Fruit fly (Drosophila melanogaster) whole organism, embryonic: ENCODE results near the gene toe.

Experiments
- CG10267 ChIP-seq: fragments of 200-800 bp; sonication (Bioruptor generic); optimal IDR thresholded peaks from 2 replicates; lab custom pipeline; 2018; ENCODE audit warnings: missing biosample characterization, mild to moderate bottlenecking, missing genetic modification characterization, moderate library complexity
- CG10543 ChIP-seq: fragments of 200-800 bp; sonication (Bioruptor generic); optimal IDR thresholded peaks from 3 replicates; lab custom pipeline; 2017; ENCODE audit warnings: missing biosample characterization, mild to moderate bottlenecking, missing genetic modification characterization, moderate library complexity
- CG10979 ChIP-seq: fragments of 200-800 bp; sonication (Bioruptor generic); optimal IDR thresholded peaks from 2 replicates; lab custom pipeline; 2018; ENCODE audit warnings: missing biosample characterization, mild to moderate bottlenecking, missing genetic modification characterization, moderate library complexity
- CG12299 ChIP-seq: fragments of 200-800 bp; sonication (Bioruptor generic); optimal IDR thresholded peaks from 2 replicates; lab custom pipeline; 2018; ENCODE audit warnings: missing biosample characterization, mild to moderate bottlenecking, missing genetic modification characterization
- CG12391 ChIP-seq: fragments of 200-800 bp; sonication (Bioruptor generic); optimal IDR thresholded peaks from 3 replicates; lab custom pipeline; 2018; ENCODE audit warnings: missing biosample characterization, mild to moderate bottlenecking, missing genetic modification characterization, moderate library complexity
- CG14710 ChIP-seq: fragments of 200-800 bp; sonication (Bioruptor generic); optimal IDR thresholded peaks from 3 replicates; lab custom pipeline; 2019; ENCODE audit warnings: missing biosample characterization, mild to moderate bottlenecking, missing genetic modification characterization, moderate library complexity
- CG16815 ChIP-seq: fragments of 200-800 bp; sonication (Bioruptor generic); optimal IDR thresholded peaks from 3 replicates; lab custom pipeline; 2017; ENCODE audit warnings: missing biosample characterization, mild to moderate bottlenecking, missing genetic modification characterization
- CG18262 ChIP-seq: fragments of 200-800 bp; optimal IDR thresholded peaks from 3 replicates; lab custom pipeline; 2019; ENCODE audit warnings: missing biosample characterization, mild to moderate bottlenecking, missing genetic modification characterization, moderate library complexity
- CG2712 ChIP-seq: fragments of 200-800 bp; optimal IDR thresholded peaks from 3 replicates; lab custom pipeline; 2019; ENCODE audit warnings: missing biosample characterization, mild to moderate bottlenecking, missing genetic modification characterization, moderate library complexity
- CG31441 ChIP-seq: fragments of 200-800 bp; sonication (Bioruptor generic); IDR thresholded peaks from 2 replicates; pipeline ENCODE4 v1.3.6; 2022; ENCODE audit warnings: missing biosample characterization, missing genetic modification characterization
- CG33213 ChIP-seq: fragments of 200-800 bp; sonication (Bioruptor generic); optimal IDR thresholded peaks from 3 replicates; lab custom pipeline; 2016; ENCODE audit warnings: missing biosample characterization, missing genetic modification characterization
- CG33557 ChIP-seq: fragments of 200-800 bp; sonication (Bioruptor generic); optimal IDR thresholded peaks from 2 replicates; lab custom pipeline; 2019; ENCODE audit warnings: missing biosample characterization, mild to moderate bottlenecking, missing genetic modification characterization, moderate library complexity
- CG4360 ChIP-seq: fragments of 200-800 bp; sonication (Bioruptor generic); IDR thresholded peaks from 2 replicates; pipeline ENCODE4 v1.3.6; 2022; ENCODE audit warnings: missing biosample characterization, missing genetic modification characterization
- CG43689 ChIP-seq: fragments of 200-800 bp; sonication (Bioruptor generic); IDR thresholded peaks from 2 replicates; pipeline ENCODE4 v1.3.6; 2022; ENCODE audit warnings: missing biosample characterization, missing genetic modification characterization
- CG4404 ChIP-seq: fragments of 200-800 bp; sonication (Bioruptor generic); IDR thresholded peaks from 2 replicates; pipeline ENCODE4 v1.3.6; 2022; ENCODE audit warnings: missing biosample characterization, missing genetic modification characterization
- CG7839 ChIP-seq: fragments of 200-800 bp; sonication (Bioruptor generic); optimal IDR thresholded peaks from 3 replicates; lab custom pipeline; 2018; ENCODE audit warnings: missing biosample characterization, mild to moderate bottlenecking, missing genetic modification characterization, moderate library complexity
- CG8924 ChIP-seq: fragments of 200-800 bp; optimal IDR thresholded peaks from 3 replicates; lab custom pipeline; 2019; ENCODE audit warnings: missing biosample characterization, mild to moderate bottlenecking, missing genetic modification characterization, moderate library complexity
- Eip74EF ChIP-seq, 2 experiments: fragments of 200-800 bp in 1 of 2; fragments of >200 bp in 1 of 2; sonication (Bioruptor generic) in 1 of 2; optimal IDR thresholded peaks; 2 replicates each; lab custom pipeline; 2017 to 2019; ENCODE audit warnings: missing biosample characterization in 2 of 2, missing genetic modification characterization in 2 of 2, mild to moderate bottlenecking in 1 of 2, moderate library complexity in 1 of 2
- HHEX ChIP-seq: fragments of 200-800 bp; sonication (Bioruptor generic); optimal IDR thresholded peaks from 3 replicates; lab custom pipeline; 2017; ENCODE audit warnings: missing biosample characterization, mild to moderate bottlenecking, missing genetic modification characterization, missing genetic modification reagents
- Hey ChIP-seq: fragments of 200-800 bp; sonication (Bioruptor generic); optimal IDR thresholded peaks from 3 replicates; lab custom pipeline; 2018; ENCODE audit warnings: missing biosample characterization, mild to moderate bottlenecking, missing genetic modification characterization
- Lim3 ChIP-seq: fragments of 200-800 bp; sonication (Bioruptor generic); IDR thresholded peaks from 2 replicates; pipeline ENCODE4 v1.3.6; 2022; ENCODE audit warnings: missing biosample characterization, missing genetic modification characterization
- Myb ChIP-seq: fragments of 200-800 bp; sonication (Bioruptor generic); optimal IDR thresholded peaks from 2 replicates; lab custom pipeline; 2016; ENCODE audit warnings: missing biosample characterization, missing genetic modification characterization
- Nf-YB ChIP-seq: fragments of 200-800 bp; sonication (Bioruptor generic); optimal IDR thresholded peaks from 3 replicates; lab custom pipeline; 2019; ENCODE audit warnings: missing biosample characterization, mild to moderate bottlenecking, missing genetic modification characterization, moderate library complexity
- Nf-YC ChIP-seq: fragments of 200-800 bp; optimal IDR thresholded peaks from 3 replicates; lab custom pipeline; 2019; ENCODE audit warnings: missing biosample characterization, mild to moderate bottlenecking, missing genetic modification characterization, moderate library complexity
- Ssrp ChIP-seq: fragments of 200-800 bp; sonication (Bioruptor generic); optimal IDR thresholded peaks from 2 replicates; lab custom pipeline; 2018; ENCODE audit warnings: missing biosample characterization, mild to moderate bottlenecking, missing genetic modification characterization, moderate library complexity
- ara ChIP-seq: fragments of 200-800 bp; sonication (Bioruptor generic); IDR thresholded peaks from 2 replicates; pipeline ENCODE4 v1.3.6; 2022; ENCODE audit warnings: missing biosample characterization, missing genetic modification characterization
- crp ChIP-seq, 2 experiments: fragments of 200-800 bp; sonication (Bioruptor generic); optimal IDR thresholded peaks; 2 replicates in 1 of 2; 3 replicates in 1 of 2; lab custom pipeline; 2017; ENCODE audit warnings: missing biosample characterization in 2 of 2, missing genetic modification characterization in 2 of 2, mild to moderate bottlenecking in 1 of 2, moderate library complexity in 1 of 2
- dmrt11E ChIP-seq: fragments of 200-800 bp; sonication (Bioruptor generic); optimal IDR thresholded peaks from 3 replicates; lab custom pipeline; 2018; ENCODE audit warnings: missing biosample characterization, mild to moderate bottlenecking, missing genetic modification characterization, moderate library complexity
- ewg ChIP-seq: fragments of 200-800 bp; sonication (Bioruptor generic); optimal IDR thresholded peaks from 3 replicates; lab custom pipeline; 2017; ENCODE audit warnings: mild to moderate bottlenecking, missing biosample characterization, missing genetic modification reagents, missing genetic modification characterization
- gem ChIP-seq: fragments of 200-800 bp; sonication (Bioruptor generic); optimal IDR thresholded peaks from 2 replicates; lab custom pipeline; 2019; ENCODE audit warnings: missing biosample characterization, mild to moderate bottlenecking, missing genetic modification characterization, moderate library complexity
- gfzf ChIP-seq: fragments of 200-800 bp; sonication (Bioruptor generic); optimal IDR thresholded peaks from 2 replicates; lab custom pipeline; 2016; ENCODE audit warnings: missing biosample characterization, mild to moderate bottlenecking, missing genetic modification characterization, moderate library complexity
- gro ChIP-seq: fragments of 200-800 bp; sonication (Bioruptor generic); optimal IDR thresholded peaks from 2 replicates; lab custom pipeline; 2016; ENCODE audit warnings: missing biosample characterization, missing genetic modification characterization
- ham ChIP-seq: fragments of 200-800 bp; sonication (Bioruptor generic); IDR thresholded peaks from 2 replicates; pipeline ENCODE4 v1.3.6; 2022; ENCODE audit warnings: missing biosample characterization, missing genetic modification characterization
- jigr1 ChIP-seq: fragments of 200-800 bp; sonication (Bioruptor generic); IDR thresholded peaks from 3 replicates; pipeline ENCODE4 v1.3.6; 2022; ENCODE audit warnings: missing biosample characterization, missing genetic modification characterization
- kay ChIP-seq: fragments of 200-800 bp; sonication (Bioruptor generic); optimal IDR thresholded peaks from 2 replicates; lab custom pipeline; 2016; ENCODE audit warnings: missing biosample characterization, missing genetic modification characterization
- lab ChIP-seq: fragments of 200-800 bp; sonication (Bioruptor generic); optimal IDR thresholded peaks from 3 replicates; lab custom pipeline; 2017; ENCODE audit warnings: missing biosample characterization, missing genetic modification characterization, mild to moderate bottlenecking, moderate library complexity, missing genetic modification reagents
- lola ChIP-seq, 3 experiments: fragments of >200 bp in 2 of 3; fragments of 200-800 bp in 1 of 3; sonication (Bioruptor generic) in 1 of 3; optimal IDR thresholded peaks; 2 replicates each; lab custom pipeline; 2017 to 2019; ENCODE audit warnings: missing biosample characterization in 3 of 3, missing genetic modification characterization in 3 of 3, mild to moderate bottlenecking in 1 of 3, moderate library complexity in 1 of 3
- nmo ChIP-seq: fragments of 200-800 bp; sonication (Bioruptor generic); optimal IDR thresholded peaks from 2 replicates; lab custom pipeline; 2018; ENCODE audit warnings: missing biosample characterization, mild to moderate bottlenecking, missing genetic modification characterization, moderate library complexity
- pb ChIP-seq: fragments of 200-800 bp; sonication (Bioruptor generic); optimal IDR thresholded peaks from 3 replicates; lab custom pipeline; 2016; ENCODE audit warnings: missing biosample characterization, missing genetic modification characterization
- peb ChIP-seq: fragments of 200-800 bp; sonication (Bioruptor generic); IDR thresholded peaks from 2 replicates; pipeline ENCODE4 v1.3.6; 2022; ENCODE audit warnings: missing biosample characterization, missing genetic modification characterization
- pita ChIP-seq: fragments of 200-800 bp; sonication (Bioruptor generic); optimal IDR thresholded peaks from 2 replicates; lab custom pipeline; 2017; ENCODE audit warnings: missing biosample characterization, mild to moderate bottlenecking, missing genetic modification characterization
- prd ChIP-seq, 3 experiments: fragments of >200 bp in 2 of 3; fragments of 200-800 bp in 1 of 3; sonication (Bioruptor generic) in 1 of 3; optimal IDR thresholded peaks in 2 of 3; IDR thresholded peaks in 1 of 3; 2 replicates in 2 of 3; 3 replicates in 1 of 3; pipeline versions ENCODE4 v1.3.6 to Lab custom; 2017 to 2022; ENCODE audit warnings: missing biosample characterization in 1 of 3, missing genetic modification characterization in 1 of 3
- row ChIP-seq: fragments of 200-800 bp; sonication (Bioruptor generic); IDR thresholded peaks from 3 replicates; pipeline ENCODE4 v1.3.6; 2022; ENCODE audit warnings: missing biosample characterization, missing genetic modification characterization
- sens ChIP-seq: fragments of 200-800 bp; sonication (Bioruptor generic); peaks from one replicate; lab custom pipeline; 2016; ENCODE audit warnings: missing biosample characterization, missing genetic modification characterization
- z ChIP-seq: fragments of 200-800 bp; sonication (Bioruptor generic); IDR thresholded peaks from 3 replicates; pipeline ENCODE4 v1.3.6; 2022; ENCODE audit warnings: missing biosample characterization, missing genetic modification characterization

Gene toe

DNA sequence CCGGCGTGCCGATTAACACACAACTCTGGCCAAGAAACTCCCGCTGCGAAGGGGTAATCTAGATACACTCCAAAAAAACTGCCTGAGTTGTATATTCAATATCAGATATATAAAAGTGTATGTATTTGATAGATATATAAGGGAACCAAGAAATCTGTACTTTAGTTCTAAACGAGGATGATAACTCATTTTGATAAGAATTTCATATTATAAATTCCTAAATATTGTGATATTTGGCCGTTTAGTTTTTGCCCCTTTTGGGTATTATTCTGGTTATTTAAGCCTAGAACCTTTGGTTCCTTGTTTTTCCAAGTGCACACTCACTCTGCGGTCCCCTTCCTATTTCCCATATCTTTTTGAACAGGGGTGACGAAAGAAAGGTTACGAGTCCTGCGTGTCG, 21.1 kb upstream of the toe start (continued):
- peak; percentile 11 for TF ChIP-seq CG33557
- TF ChIP-seq CG10543 = no peak
- peak; percentile 34; the same call in 1 of the 2 replicates for TF ChIP-seq CG4404
- TF ChIP-seq kay (GFP tag; lab: Kevin White, UChicago) = no peak

dm6 chr3L:12447501-12447900, 15.0 kb upstream of the toe start:
- TF ChIP-seq dmrt11E (tag; lab: Kevin White, UChicago) = peak; percentile 21
- TF ChIP-seq peb (GFP tag; lab: Robert Waterston, UW) = no peak
- no peak for TF ChIP-seq crp (GFP tag; optimal IDR thresholded peaks at IDR 0.05; lab: Kevin White, UChicago)
- TF ChIP-seq sens (GFP tag; lab: Kevin White, UChicago) = peak; percentile 33
- TF ChIP-seq lab (GFP tag; lab: Kevin White, UChicago) = no peak

DNA sequence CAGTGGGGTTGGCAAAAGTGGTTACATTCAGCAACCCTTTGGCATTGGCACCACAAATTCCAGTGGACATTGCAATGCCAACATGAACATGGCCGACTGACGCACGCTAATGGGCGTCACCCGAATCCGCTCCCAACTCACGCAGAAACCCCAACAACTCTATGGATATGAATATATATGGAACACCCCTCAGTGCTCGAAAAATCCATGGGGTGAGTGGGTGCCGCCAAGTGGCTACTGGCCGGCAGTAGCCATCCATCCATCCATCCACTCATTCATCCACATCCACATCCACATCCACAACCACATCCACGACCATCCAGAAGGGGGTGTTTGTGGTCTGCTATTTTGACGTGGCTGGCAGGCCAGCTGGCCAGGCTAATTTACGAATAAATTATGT, 14.6 kb upstream of the toe start:
- TF ChIP-seq jigr1 (GFP tag; lab: Robert Waterston, UW) (no peak), Nf-YC (tag; lab: Kevin White, UChicago) (peak; percentile 70), Nf-YB (GFP tag; lab: Kevin White, UChicago) (peak; percentile 82), Myb (GFP tag; lab: Kevin White, UChicago) (no peak), CG33213 (GFP tag; lab: Kevin White, UChicago) (no peak)

DNA sequence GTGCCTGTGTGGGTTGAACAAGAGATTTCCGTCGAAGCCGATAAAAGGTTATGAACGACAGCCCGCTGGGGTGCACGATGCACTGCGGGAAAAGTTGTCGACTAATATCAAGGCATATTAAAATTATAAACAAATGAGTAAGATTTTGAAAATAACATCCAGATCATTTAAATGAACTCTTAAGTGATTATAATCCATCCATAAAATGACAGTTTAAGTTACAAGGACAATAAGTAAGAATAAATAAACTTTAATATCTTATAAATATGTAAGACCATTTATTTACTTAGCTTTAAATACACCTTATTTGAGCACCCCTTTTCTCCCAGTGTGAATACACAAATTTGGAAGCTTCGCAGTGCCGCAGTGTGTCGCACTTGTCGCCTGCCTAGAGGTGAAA, 11.6 kb upstream of the toe start:
- TF ChIP-seq gfzf (GFP tag; lab: Kevin White, UChicago) (no peak), CG18262 (tag; lab: Kevin White, UChicago) (peak; percentile 62), Lim3 (GFP tag; lab: Robert Waterston, UW) (no peak), row (GFP tag; lab: Robert Waterston, UW) (peak; percentile 22; the same call in 1 of the 3 replicates), CG14710 (tag; lab: Kevin White, UChicago) (peak; percentile 74), Ssrp (peak; percentile 21), CG10267 (tag; lab: Kevin White, UChicago) (peak; percentile 64), ewg (GFP tag; lab: Kevin White, UChicago) (no peak), CG4360 (no peak), ham (GFP tag; lab: Robert Waterston, UW) (no peak), CG43689 (GFP tag; lab: Robert Waterston, UW) (no peak), CG2712 (tag; lab: Kevin White, UChicago) (peak; percentile 69), Hey (tag; lab: Kevin White, UChicago) (no peak), HHEX (GFP tag; lab: Kevin White, UChicago) (no peak), CG16815 (GFP tag; lab: Kevin White, UChicago) (peak; percentile 21), gro (no peak), gem (peak; percentile 37), Eip74EF (GFP tag; optimal IDR thresholded peaks at IDR 0.05; lab: Kevin White, UChicago) (no peak), CG12391 (tag; lab: Kevin White, UChicago) (peak; percentile 36), z (GFP tag; lab: Robert Waterston, UW) (no peak), CG10979 (peak; percentile 83), ara (GFP tag; lab: Robert Waterston, UW) (0 out of 2 replicates have a peak, but pooled peaks have one; percentile 35), prd (optimal IDR thresholded peaks at IDR 0.05; lab: Kevin White, UChicago) (no peak), prd (GFP tag; IDR thresholded peaks at IDR 0.05; lab: Robert Waterston, UW) (0 out of 3 replicates have a peak, but pooled peaks have one; percentile 13), CG8924 (tag; lab: Kevin White, UChicago) (peak; percentile 41), lola (GFP tag; optimal IDR thresholded peaks at IDR 0.05; lab: Kevin White, UChicago) (peak in 1 of 3 experiments; percentile 66), CG31441 (GFP tag; lab: Robert Waterston, UW) (0 out of 2 replicates have a peak, but pooled peaks have one; percentile 39), nmo (GFP tag; lab: Kevin White, UChicago) (peak; percentile 33), pita (GFP tag; lab: Kevin White, UChicago) (no peak), CG7839 (no peak), CG12299 (tag; lab: Kevin White, UChicago) (no peak), pb (GFP tag; lab: Kevin White, UChicago) (no peak)
